Fruit fly (Drosophila melanogaster): ENCODE measurements around the gene Nepl15.

Nepl15 gene

DNA sequence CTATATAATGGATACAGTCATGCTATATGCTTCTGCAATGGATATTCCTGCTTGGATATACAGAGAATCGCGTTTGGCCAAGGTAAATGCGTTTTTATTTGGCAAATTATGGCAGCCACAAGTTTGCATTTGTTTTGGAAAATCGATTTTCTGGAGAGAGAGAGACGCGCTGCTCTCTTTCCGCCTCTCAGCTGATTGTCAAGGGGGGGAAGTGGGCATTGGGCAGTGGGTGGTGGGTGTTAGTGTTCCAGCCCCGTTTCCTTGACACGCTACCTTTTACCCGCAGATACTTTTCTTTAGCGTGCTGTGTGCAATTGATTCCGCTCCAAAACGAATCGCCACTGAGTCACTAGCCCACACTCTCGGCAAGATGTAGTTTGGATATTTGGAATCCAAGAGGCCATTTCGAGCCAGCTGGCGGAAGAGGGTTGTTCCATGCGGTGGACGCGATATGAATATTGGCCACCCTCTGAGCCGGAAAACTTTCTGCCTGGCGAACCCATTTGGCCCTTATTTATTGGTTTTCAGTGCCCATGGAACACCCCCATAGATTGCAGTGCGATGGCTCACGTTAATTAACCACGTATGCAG, 10.7 kb downstream of the Nepl15 start (continued):
- TF ChIP-seq CG3407 (GFP tag; optimal IDR thresholded peaks at IDR 0.05) (no peak), caup (GFP tag; optimal IDR thresholded peaks at IDR 0.05; ENCODE audit: severe bottlenecking) (no peak), CG15073 (GFP tag; optimal IDR thresholded peaks at IDR 0.05) (no peak), CG13775 (GFP tag; optimal IDR thresholded peaks at IDR 0.05) (no peak), Taf1 (GFP tag; IDR thresholded peaks at IDR 0.05) (no peak), CG11560 (tag; IDR thresholded peaks at IDR 0.05) (no peak), Atf6 (GFP tag; IDR thresholded peaks at IDR 0.05) (0 out of 2 replicates have a peak, but pooled peaks have one; percentile 30), Poxn (GFP tag; IDR thresholded peaks at IDR 0.05) (no peak), sug (tag; optimal IDR thresholded peaks at IDR 0.05) (no peak), Med (GFP tag) (peak; percentile 68), CG33213 (GFP tag; optimal IDR thresholded peaks at IDR 0.05) (no peak), fu2 (GFP tag; optimal IDR thresholded peaks at IDR 0.05) (no peak), Hmx (GFP tag; optimal IDR thresholded peaks at IDR 0.05) (no peak), MTF-1 (GFP tag; optimal IDR thresholded peaks at IDR 0.05; ENCODE audit: borderline replicate concordance) (peak; percentile 58), Drgx (GFP tag; IDR thresholded peaks at IDR 0.05) (0 out of 2 replicates have a peak, but pooled peaks have one; percentile 8), Max (GFP tag; optimal IDR thresholded peaks at IDR 0.05) (no peak), CG17802 (tag; optimal IDR thresholded peaks at IDR 0.05) (no peak), Ssrp (tag; optimal IDR thresholded peaks at IDR 0.05) (no peak), CrebB (tag; optimal IDR thresholded peaks at IDR 0.05) (no peak), twi (tag; optimal IDR thresholded peaks at IDR 0.05) (no peak), nerfin-1 (tag; optimal IDR thresholded peaks at IDR 0.05) (no peak), CG2199 (GFP tag; IDR thresholded peaks at IDR 0.05) (0 out of 3 replicates have a peak, but pooled peaks have one; percentile 55), CG12219 (GFP tag; optimal IDR thresholded peaks at IDR 0.05) (no peak), CG34422 (GFP tag; IDR thresholded peaks at IDR 0.05) (no peak), z (GFP tag; IDR thresholded peaks at IDR 0.05) (peak; percentile 23; the same call in 1 of the 3 replicates), MBD-R2 (GFP tag; IDR thresholded peaks at IDR 0.05) (no peak), pb (GFP tag; optimal IDR thresholded peaks at IDR 0.05) (no peak), CG11696 (GFP tag; IDR thresholded peaks at IDR 0.05) (no peak), lov (optimal IDR thresholded peaks at IDR 0.05) (no peak), lov (GFP tag; IDR thresholded peaks at IDR 0.05) (no peak), H15 (GFP tag; IDR thresholded peaks at IDR 0.05) (no peak)

DNA sequence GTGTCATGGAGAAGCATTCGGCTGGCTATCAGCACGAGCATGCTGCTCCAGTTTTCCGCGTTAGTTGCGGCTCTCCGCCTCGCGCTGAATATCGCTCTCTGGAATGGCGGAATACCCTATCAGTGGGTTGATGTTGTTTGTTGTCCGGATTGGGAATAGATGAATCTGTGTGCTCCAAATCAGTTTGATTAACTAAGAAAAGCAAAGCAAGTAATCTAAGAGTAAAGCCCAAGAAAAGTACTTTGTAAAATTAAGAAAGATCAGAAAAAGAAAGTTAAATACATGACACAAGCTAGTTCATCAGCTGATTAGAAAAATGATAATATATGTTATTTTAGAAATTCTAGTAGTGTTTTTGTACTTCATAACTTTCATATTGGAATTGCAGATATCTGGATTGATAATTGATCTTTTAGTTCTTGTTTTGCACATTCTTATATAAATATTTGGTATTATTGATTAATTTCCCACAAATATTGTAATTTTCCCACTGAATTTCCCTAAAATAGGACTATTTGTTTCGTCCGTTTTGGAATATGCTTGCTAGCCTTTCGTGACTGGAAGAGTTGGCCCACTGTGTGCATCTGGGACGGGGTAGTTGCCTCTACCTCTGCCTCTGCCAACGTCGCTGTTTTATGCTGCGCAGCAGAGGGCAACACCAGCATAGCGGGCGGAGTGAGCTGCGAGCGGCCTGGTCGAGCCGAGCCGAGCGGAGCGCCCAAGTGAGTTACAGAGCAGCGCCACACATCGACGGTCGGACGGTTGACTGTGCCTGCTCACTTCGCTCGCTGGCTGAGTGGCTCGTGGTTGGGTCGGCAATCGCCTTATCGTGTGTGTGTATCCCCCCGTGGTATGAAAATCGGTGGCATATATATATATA, 11.8 kb downstream of the Nepl15 start:
- TF ChIP-seq tgo (GFP tag; IDR thresholded peaks at IDR 0.05), result peak; percentile 43; the same call in 2 of the 3 replicates
- TF ChIP-seq mam (GFP tag; optimal IDR thresholded peaks at IDR 0.05), result peak; percentile 58
- no peak for TF ChIP-seq YL-1 (GFP tag; optimal IDR thresholded peaks at IDR 0.05)
- peak; percentile 58 for TF ChIP-seq Dek (tag; optimal IDR thresholded peaks at IDR 0.05)
- no peak for TF ChIP-seq CG15073 (GFP tag; optimal IDR thresholded peaks at IDR 0.05)
- TF ChIP-seq toy (GFP tag; IDR thresholded peaks at IDR 0.05), result no peak
- no peak for TF ChIP-seq prd (optimal IDR thresholded peaks at IDR 0.05)
- peak; percentile 49; the same call in 2 of the 3 replicates for TF ChIP-seq prd (GFP tag; IDR thresholded peaks at IDR 0.05)
- peak; percentile 15 for TF ChIP-seq CG15601 (tag; optimal IDR thresholded peaks at IDR 0.05)
- TF ChIP-seq grau (tag; optimal IDR thresholded peaks at IDR 0.05), result peak; percentile 72
- peak; percentile 81 for TF ChIP-seq CG2678 (tag; optimal IDR thresholded peaks at IDR 0.05)
- peak; percentile 91 for TF ChIP-seq CG17361 (GFP tag; IDR thresholded peaks at IDR 0.05)
- peak; percentile 54 for TF ChIP-seq tin (GFP tag; optimal IDR thresholded peaks at IDR 0.05)
- peak; percentile 40 for TF ChIP-seq CG14710 (tag; optimal IDR thresholded peaks at IDR 0.05)
- TF ChIP-seq Bteb2 (GFP tag; optimal IDR thresholded peaks at IDR 0.05), result no peak
- peak; percentile 90 for TF ChIP-seq Ets65A (GFP tag)
- peak; percentile 8 for TF ChIP-seq CG10274 (GFP tag; optimal IDR thresholded peaks at IDR 0.05)
- TF ChIP-seq CG13296 (GFP tag; optimal IDR thresholded peaks at IDR 0.05), result peak; percentile 16
- TF ChIP-seq CG2712 (tag; optimal IDR thresholded peaks at IDR 0.05), result peak; percentile 56
- no peak for TF ChIP-seq TFAM (GFP tag; optimal IDR thresholded peaks at IDR 0.05)
